Worm (Caenorhabditis elegans) whole organism, late embryonic: ENCODE measurements around the gene rgs-4.

Experiments used
- nhr-11 ChIP-seq: fragments of 150-350 bp; optimal IDR thresholded peaks from 2 replicates; lab custom pipeline; 2014; ENCODE audit warnings: missing biosample characterization, missing genetic modification characterization
- pha-2 ChIP-seq: sonication (generic microtip); optimal IDR thresholded peaks from 2 replicates; lab custom pipeline; 2017; ENCODE audit warnings: mild to moderate bottlenecking, missing genetic modification characterization, missing compliant biosample characterization
- pha-4 ChIP-seq: fragments of 150-350 bp; optimal IDR thresholded peaks from 2 replicates; lab custom pipeline; 2018; ENCODE audit warnings: missing biosample characterization, missing genetic modification reagents, missing genetic modification characterization
- rnt-1 ChIP-seq: sonication (generic microtip); optimal IDR thresholded peaks from 2 replicates; lab custom pipeline; 2016; ENCODE audit warnings: missing genetic modification characterization, missing compliant biosample characterization

DNA sequence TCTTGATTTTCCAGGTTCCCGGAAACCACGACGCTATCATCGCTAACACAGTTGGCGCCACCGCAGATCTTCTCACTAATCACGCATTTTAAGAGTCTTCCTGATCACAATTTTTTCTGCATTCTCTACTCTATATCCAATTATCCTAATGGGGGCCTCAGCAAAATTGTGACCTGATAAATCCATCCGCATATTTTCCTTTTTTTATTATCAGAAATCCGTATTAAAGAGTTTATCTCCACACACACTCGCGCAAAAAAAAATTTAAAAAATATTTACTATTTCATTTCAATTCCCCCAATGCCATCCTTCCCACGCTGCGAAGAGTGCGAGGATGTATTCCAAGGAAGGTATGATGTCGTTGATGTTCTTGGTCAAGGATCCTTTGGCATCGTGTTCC is 47.6 kb upstream of the rgs-4 start, which contains the start of gene Y38E10A.8:
- TF ChIP-seq pha-2 (tag; lab: Kevin White, UChicago) (no peak), pha-4 (tag; lab: Kevin White, UChicago) (no peak), rnt-1 (tag; lab: Kevin White, UChicago) (no peak), nhr-11 (tag; lab: Kevin White, UChicago) (no peak)
